Worm (Caenorhabditis elegans) whole organism, late embryonic: ENCODE data around the gene F22B5.5.

Experiments used
- K09A11.1 ChIP-seq: sonication (generic microtip); optimal IDR thresholded peaks from 2 replicates; lab custom pipeline; 2017; ENCODE audit warnings: antibody characterized with exemption, mild to moderate bottlenecking, missing genetic modification characterization, missing compliant biosample characterization; ENCODE audit not compliant: insufficient read depth
- ama-1 ChIP-seq: fragments of 150-350 bp; optimal IDR thresholded peaks from 2 replicates; lab custom pipeline; 2014
- ceh-14 ChIP-seq: sonication (generic microtip); optimal IDR thresholded peaks from 2 replicates; lab custom pipeline; 2016; ENCODE audit warnings: missing genotype, missing genetic modification characterization, missing compliant biosample characterization
- ceh-9 ChIP-seq: sonication (generic microtip); optimal IDR thresholded peaks from 2 replicates; lab custom pipeline; 2016; ENCODE audit warnings: mild to moderate bottlenecking, missing genetic modification characterization, inconsistent platforms, missing compliant biosample characterization
- ets-4 ChIP-seq: sonication (generic microtip); optimal IDR thresholded peaks from 2 replicates; lab custom pipeline; 2016; ENCODE audit warnings: missing genetic modification characterization, missing compliant biosample characterization
- fkh-6 ChIP-seq: sonication (generic microtip); optimal IDR thresholded peaks from 2 replicates; lab custom pipeline; 2016; ENCODE audit warnings: missing genetic modification characterization, missing compliant biosample characterization
- lim-6 ChIP-seq: sonication (generic microtip); optimal IDR thresholded peaks from 2 replicates; lab custom pipeline; 2016; ENCODE audit warnings: missing genetic modification characterization, missing compliant biosample characterization
- nhr-11 ChIP-seq: fragments of 150-350 bp; optimal IDR thresholded peaks from 2 replicates; lab custom pipeline; 2014; ENCODE audit warnings: missing biosample characterization, missing genetic modification characterization
- pha-4 ChIP-seq: fragments of 150-350 bp; optimal IDR thresholded peaks from 2 replicates; lab custom pipeline; 2018; ENCODE audit warnings: missing biosample characterization, missing genetic modification reagents, missing genetic modification characterization
- pqm-1 ChIP-seq: sonication (generic microtip); optimal IDR thresholded peaks from 2 replicates; lab custom pipeline; 2016; ENCODE audit warnings: missing genetic modification characterization, missing compliant biosample characterization
- pros-1 ChIP-seq: fragments of 150-350 bp; optimal IDR thresholded peaks from 2 replicates; lab custom pipeline; 2014; ENCODE audit warnings: missing biosample characterization, missing genetic modification reagents, missing genetic modification characterization
- rnt-1 ChIP-seq: sonication (generic microtip); optimal IDR thresholded peaks from 2 replicates; lab custom pipeline; 2016; ENCODE audit warnings: missing genetic modification characterization, missing compliant biosample characterization
- tbx-7 ChIP-seq: sonication (generic microtip); optimal IDR thresholded peaks from 2 replicates; lab custom pipeline; 2016; ENCODE audit warnings: missing genotype, missing genetic modification characterization, missing compliant biosample characterization
- unc-3 ChIP-seq, 2 experiments: fragments of 200-800 bp in 1 of 2; sonication (Bioruptor generic) in 1 of 2; sonication (generic microtip) in 1 of 2; conservative IDR thresholded peaks in 1 of 2; optimal IDR thresholded peaks in 1 of 2; 2 replicates each; pipeline versions ENCODE4 v1.3.6 to Lab custom; 2016 to 2022; ENCODE audit warnings: missing compliant biosample characterization in 2 of 2, missing genetic modification characterization in 2 of 2, missing genetic modification reagents in 1 of 2

ce11 chrII:8464448-8464898 lies 10.1 kb upstream of the F22B5.5 start, which contains the start of gene fars-3:
- TF ChIP-seq pros-1 (tag; lab: Kevin White, UChicago): no peak
- TF ChIP-seq rnt-1 (tag; lab: Kevin White, UChicago): no peak
- no peak for TF ChIP-seq nhr-11 (tag; lab: Kevin White, UChicago)
- TF ChIP-seq ets-4: no peak
- TF ChIP-seq fkh-6 (tag; lab: Kevin White, UChicago): no peak
- TF ChIP-seq ceh-9: no peak
- no peak for TF ChIP-seq K09A11.1 (tag; lab: Kevin White, UChicago)
- TF ChIP-seq ama-1 (lab: Kevin White, UChicago): no peak
- no peak for TF ChIP-seq lim-6 (tag; lab: Kevin White, UChicago)
- TF ChIP-seq ceh-14 (tag; lab: Kevin White, UChicago): no peak
- TF ChIP-seq tbx-7: no peak
- TF ChIP-seq unc-3 (GFP tag; conservative IDR thresholded peaks at IDR 0.05; lab: Robert Waterston, UW): no peak
- no peak for TF ChIP-seq unc-3 (tag; optimal IDR thresholded peaks at IDR 0.05; lab: Kevin White, UChicago)
- no peak for TF ChIP-seq pqm-1 (tag; lab: Kevin White, UChicago)
- no peak for TF ChIP-seq pha-4 (tag; lab: Kevin White, UChicago)
